Fruit fly (Drosophila melanogaster): Measurements from ENCODE around the gene CG5790.

dm6 chr2L:18336531-18336930 lies 41.9 kb downstream of the CG5790 start:
- TF ChIP-seq rn (GFP tag; IDR thresholded peaks at IDR 0.05) (no peak), CG8159 (tag; optimal IDR thresholded peaks at IDR 0.05) (no peak), CG32121 (GFP tag; IDR thresholded peaks at IDR 0.05) (no peak), CG14655 (GFP tag; optimal IDR thresholded peaks at IDR 0.05) (no peak)

All from whole organism, pupa.